Fruit fly (Drosophila melanogaster) whole organism, adult: ENCODE measurements around the gene CG17271.

Experiments used
- CG11617 ChIP-seq: fragments of 200-800 bp; sonication (Bioruptor generic); optimal IDR thresholded peaks from 2 replicates; lab custom pipeline; 2017; ENCODE audit warnings: mild to moderate bottlenecking, missing biosample characterization, missing genetic modification reagents, missing genetic modification characterization
- CG12768 ChIP-seq: fragments of 200-800 bp; sonication (Bioruptor generic); optimal IDR thresholded peaks from 2 replicates; lab custom pipeline; 2017; ENCODE audit warnings: missing biosample characterization, missing genetic modification characterization, mild to moderate bottlenecking, moderate library complexity, missing genetic modification reagents
- CG14711 ChIP-seq: fragments of 200-800 bp; sonication (Bioruptor generic); optimal IDR thresholded peaks from 2 replicates; lab custom pipeline; 2018; ENCODE audit warnings: missing biosample characterization, mild to moderate bottlenecking, missing genetic modification characterization, moderate library complexity
- CG1620 ChIP-seq: fragments of 200-800 bp; sonication (Bioruptor generic); optimal IDR thresholded peaks from 2 replicates; lab custom pipeline; 2016; ENCODE audit warnings: missing biosample characterization, missing genetic modification characterization
- CG33017 ChIP-seq: fragments of 200-800 bp; sonication (Bioruptor generic); optimal IDR thresholded peaks from 2 replicates; lab custom pipeline; 2018; ENCODE audit warnings: missing biosample characterization, mild to moderate bottlenecking, missing genetic modification characterization, moderate library complexity
- CG5204 ChIP-seq: fragments of 200-800 bp; sonication (Bioruptor generic); optimal IDR thresholded peaks from 2 replicates; lab custom pipeline; 2016; ENCODE audit warnings: missing biosample characterization, missing genetic modification characterization
- CG7045 ChIP-seq: fragments of 200-800 bp; sonication (Bioruptor generic); optimal IDR thresholded peaks from 2 replicates; lab custom pipeline; 2017; ENCODE audit warnings: missing biosample characterization, mild to moderate bottlenecking, missing genetic modification characterization
- Clk ChIP-seq: fragments of 200-800 bp; sonication (Bioruptor generic); optimal IDR thresholded peaks from 2 replicates; lab custom pipeline; 2017; ENCODE audit warnings: missing biosample characterization, missing genetic modification characterization
- Crg-1 ChIP-seq: fragments of 200-800 bp; sonication (Bioruptor generic); optimal IDR thresholded peaks from 2 replicates; lab custom pipeline; 2016; ENCODE audit warnings: missing biosample characterization, missing genetic modification characterization
- Hr96 ChIP-seq: fragments of 200-800 bp; sonication (Bioruptor generic); optimal IDR thresholded peaks from 2 replicates; lab custom pipeline; 2016; ENCODE audit warnings: missing biosample characterization, missing genetic modification characterization
- Mnt ChIP-seq: fragments of 200-800 bp; sonication (Bioruptor generic); optimal IDR thresholded peaks from 2 replicates; lab custom pipeline; 2016; ENCODE audit warnings: missing biosample characterization, mild to moderate bottlenecking, missing genetic modification characterization
- bab1 ChIP-seq: fragments of 200-800 bp; sonication (Bioruptor generic); optimal IDR thresholded peaks from 3 replicates; lab custom pipeline; 2019; ENCODE audit warnings: missing biosample characterization, mild to moderate bottlenecking, missing genetic modification characterization, moderate library complexity
- cic ChIP-seq: fragments of 200-800 bp; sonication (Bioruptor generic); optimal IDR thresholded peaks from 2 replicates; lab custom pipeline; 2017; ENCODE audit warnings: missing biosample characterization, mild to moderate bottlenecking, missing genetic modification characterization, moderate library complexity
- cnc ChIP-seq, 2 experiments: fragments of >200 bp; optimal IDR thresholded peaks; 2 replicates each; lab custom pipeline; 2017
- kay ChIP-seq: fragments of 200-800 bp; sonication (Bioruptor generic); peaks from one replicate; lab custom pipeline; 2016; ENCODE audit warnings: missing biosample characterization, missing genetic modification characterization, borderline replicate concordance
- ovo ChIP-seq: fragments of 200-800 bp; sonication (Bioruptor generic); optimal IDR thresholded peaks from 2 replicates; lab custom pipeline; 2016; ENCODE audit warnings: missing biosample characterization, missing genetic modification characterization
- pad ChIP-seq: fragments of 200-800 bp; sonication (Bioruptor generic); optimal IDR thresholded peaks from 3 replicates; lab custom pipeline; 2017; ENCODE audit warnings: missing biosample characterization, missing genetic modification characterization, mild to moderate bottlenecking, moderate library complexity, missing genetic modification reagents
- tj ChIP-seq: fragments of 200-800 bp; sonication (Bioruptor generic); optimal IDR thresholded peaks from 3 replicates; lab custom pipeline; 2017; ENCODE audit warnings: missing biosample characterization, mild to moderate bottlenecking, missing genetic modification characterization, moderate library complexity
- toe ChIP-seq: fragments of 200-800 bp; sonication (Bioruptor generic); optimal IDR thresholded peaks from 2 replicates; lab custom pipeline; 2016; ENCODE audit warnings: missing biosample characterization, missing genetic modification characterization

Gene CG17271

DNA sequence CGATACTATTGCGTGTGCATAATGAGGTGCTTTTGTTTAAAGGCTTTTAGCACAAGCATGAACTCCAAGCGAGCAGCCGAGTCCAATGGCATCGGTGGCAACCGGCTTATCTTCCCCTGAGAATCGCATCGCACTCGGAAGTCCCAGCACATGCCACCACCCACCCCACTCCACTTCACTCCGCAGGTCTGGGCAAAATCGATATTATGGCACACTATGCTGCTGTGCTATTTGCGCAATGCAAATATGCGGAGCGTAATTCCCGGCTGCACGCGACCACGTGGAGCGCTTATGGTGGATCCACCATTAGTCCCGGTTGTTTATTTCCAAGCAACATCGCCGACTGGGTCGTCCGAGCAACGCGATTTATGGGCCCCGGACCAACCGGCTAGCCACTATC lies 3.4 kb downstream of the CG17271 start:
- TF ChIP-seq CG33017 (tag; lab: Kevin White, UChicago) (no peak), CG7045 (GFP tag; lab: Kevin White, UChicago) (peak; percentile 17), tj (GFP tag; lab: Kevin White, UChicago) (no peak), Mnt (GFP tag; lab: Kevin White, UChicago) (peak; percentile 47), Crg-1 (GFP tag; lab: Kevin White, UChicago) (no peak), CG14711 (tag; lab: Kevin White, UChicago) (no peak), Hr96 (GFP tag; lab: Kevin White, UChicago) (no peak), cic (GFP tag; lab: Kevin White, UChicago) (no peak)

- peak; percentile 6 for TF ChIP-seq bab1 (GFP tag; lab: Kevin White, UChicago)
- no peak for TF ChIP-seq pad (GFP tag; lab: Kevin White, UChicago)
Measured at dm6 chr3R:20816008-20816407, 5.6 kb downstream of the CG17271 start, which contains the start of gene Fancd2. Gene Fancd2, minus strand, starts transcription at chr3R:20816190.

DNA sequence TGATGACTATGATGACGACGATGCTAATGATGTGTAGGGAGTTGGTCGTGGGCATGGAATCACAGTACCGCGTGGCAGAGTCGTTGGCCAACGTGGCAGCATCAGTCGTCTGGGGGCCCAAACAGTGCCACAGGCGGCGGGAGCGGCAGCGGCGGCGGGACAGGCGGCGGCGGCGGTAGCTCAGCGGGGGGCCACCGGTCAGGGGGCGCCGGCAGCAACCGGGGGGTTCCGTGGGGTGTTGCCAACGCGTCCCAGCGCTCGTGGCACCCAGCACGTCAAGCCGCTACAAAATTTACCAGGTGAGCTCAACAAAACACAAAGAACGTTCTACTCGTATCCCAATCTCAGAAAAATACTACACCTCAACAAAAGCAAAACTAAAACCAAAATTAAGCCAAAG lies 19.4 kb downstream of the CG17271 start:
- TF ChIP-seq kay (GFP tag; lab: Kevin White, UChicago) (no peak), CG33017 (tag; lab: Kevin White, UChicago) (no peak)

dm6 chr3R:20796949-20797348 lies 24.7 kb downstream of the CG17271 start:
- no peak for TF ChIP-seq pad (GFP tag; lab: Kevin White, UChicago)
- TF ChIP-seq kay (GFP tag; lab: Kevin White, UChicago) = peak; percentile 69

DNA sequence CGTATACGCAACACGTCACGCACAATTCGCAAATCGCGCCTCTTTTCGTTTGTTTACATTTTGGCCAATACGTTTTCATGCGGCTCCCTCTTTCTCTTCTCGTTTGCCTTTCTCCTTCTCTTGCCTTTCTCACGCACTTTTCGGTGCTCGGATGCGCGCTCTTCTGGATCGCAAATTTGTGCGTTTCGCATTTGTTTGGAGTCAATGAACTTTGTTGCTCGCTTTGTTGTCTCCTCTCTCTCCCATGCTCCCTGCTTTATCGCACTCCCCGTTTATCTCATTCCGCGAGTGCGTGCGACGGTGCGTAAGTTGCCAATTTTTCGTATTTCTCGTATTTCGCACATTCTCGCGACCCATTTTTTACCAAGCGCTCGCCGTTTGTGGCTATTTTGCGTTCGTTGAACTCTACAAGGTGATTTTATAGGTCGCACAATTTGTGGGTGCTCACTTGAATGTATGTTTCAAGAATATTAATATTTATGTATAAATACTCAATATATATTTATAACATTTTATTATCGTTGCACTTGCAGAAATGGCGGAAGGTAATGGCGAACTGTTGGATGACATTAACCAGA lies 30.3 kb downstream of the CG17271 start:
- TF ChIP-seq Mnt (GFP tag; lab: Kevin White, UChicago) (no peak), CG14711 (tag; lab: Kevin White, UChicago) (no peak), cic (GFP tag; lab: Kevin White, UChicago) (no peak), CG1620 (no peak), CG5204 (GFP tag; lab: Kevin White, UChicago) (no peak)

dm6 chr3R:20790437-20790836 lies 31.2 kb downstream of the CG17271 start:
- TF ChIP-seq bab1 (GFP tag; lab: Kevin White, UChicago) (no peak), ovo (GFP tag; lab: Kevin White, UChicago) (no peak), kay (GFP tag; lab: Kevin White, UChicago) (peak; percentile 98), CG7045 (GFP tag; lab: Kevin White, UChicago) (no peak), CG12768 (GFP tag; lab: Kevin White, UChicago) (peak; percentile 59), cic (GFP tag; lab: Kevin White, UChicago) (peak; percentile 23), CG5204 (GFP tag; lab: Kevin White, UChicago) (no peak), toe (no peak), tj (GFP tag; lab: Kevin White, UChicago) (peak; percentile 78), CG33017 (tag; lab: Kevin White, UChicago) (peak; percentile 35), CG14711 (tag; lab: Kevin White, UChicago) (no peak), Mnt (GFP tag; lab: Kevin White, UChicago) (peak; percentile 3), cnc (optimal IDR thresholded peaks at IDR 0.05; lab: Kevin White, UChicago) (no peak), pad (GFP tag; lab: Kevin White, UChicago) (no peak), CG11617 (GFP tag; lab: Kevin White, UChicago) (no peak), Hr96 (GFP tag; lab: Kevin White, UChicago) (no peak)

- TF ChIP-seq tj (GFP tag; lab: Kevin White, UChicago) (peak; percentile 81), ovo (GFP tag; lab: Kevin White, UChicago) (no peak)
Measured at dm6 chr3R:20788559-20788958, 33.1 kb downstream of the CG17271 start.

DNA sequence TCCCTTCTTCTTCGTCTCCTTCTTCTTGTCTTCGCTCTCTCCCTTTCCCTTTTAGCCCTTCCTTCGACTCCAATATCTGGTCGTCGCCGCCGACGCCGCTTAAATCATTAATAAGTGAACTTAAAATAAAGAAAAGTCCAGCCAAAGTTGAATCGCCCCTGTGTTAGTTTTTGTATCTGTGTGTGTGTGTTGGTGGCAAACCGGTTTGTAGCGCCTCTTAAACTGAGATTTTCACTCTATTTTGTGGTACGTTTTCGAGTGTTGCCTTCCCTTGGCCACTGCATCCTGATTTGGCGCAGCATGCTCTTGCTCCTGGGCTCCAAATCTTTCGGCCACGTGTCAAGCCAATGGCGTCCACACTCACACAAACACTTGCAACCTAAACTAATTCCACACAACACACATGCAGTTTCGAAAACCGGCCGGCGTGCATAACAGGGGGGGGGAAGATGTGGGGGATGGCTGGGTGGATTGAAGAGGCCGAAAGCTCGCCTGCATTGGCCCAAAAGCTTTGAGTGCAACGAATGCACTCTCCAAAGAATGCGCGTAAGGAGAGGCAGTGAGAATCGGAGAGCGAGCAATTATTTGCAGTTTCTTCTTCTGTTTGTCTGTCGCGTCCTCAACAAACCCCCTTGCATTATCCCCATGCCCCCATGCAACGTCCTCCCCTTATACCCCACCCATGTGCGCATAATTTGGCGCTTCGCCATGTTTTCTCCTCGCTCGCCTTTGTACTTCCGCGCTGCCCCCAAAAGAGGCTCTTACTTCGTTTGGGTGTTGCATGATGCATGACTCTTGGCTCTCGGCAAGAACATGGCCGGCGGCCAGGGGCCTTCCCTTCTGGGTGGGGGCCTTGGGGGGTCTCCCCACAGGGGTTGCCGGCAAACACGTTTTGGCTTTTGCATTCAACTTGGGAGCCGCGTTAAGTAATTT lies 36.9 kb downstream of the CG17271 start:
- peak; percentile 19 for TF ChIP-seq tj (GFP tag; lab: Kevin White, UChicago)
- no peak for TF ChIP-seq cnc (optimal IDR thresholded peaks at IDR 0.05; lab: Kevin White, UChicago)
- TF ChIP-seq kay (GFP tag; lab: Kevin White, UChicago) = no peak
- peak; percentile 60 for TF ChIP-seq pad (GFP tag; lab: Kevin White, UChicago)
- TF ChIP-seq Clk (GFP tag; lab: Kevin White, UChicago) = peak; percentile 37
- peak; percentile 20 for TF ChIP-seq CG7045 (GFP tag; lab: Kevin White, UChicago)
- no peak for TF ChIP-seq bab1 (GFP tag; lab: Kevin White, UChicago)
- TF ChIP-seq cic (GFP tag; lab: Kevin White, UChicago) = peak; percentile 30
- TF ChIP-seq CG11617 (GFP tag; lab: Kevin White, UChicago) = no peak
- no peak for TF ChIP-seq CG1620
- TF ChIP-seq Mnt (GFP tag; lab: Kevin White, UChicago) = peak; percentile 74
- peak; percentile 33 for TF ChIP-seq CG12768 (GFP tag; lab: Kevin White, UChicago)
